Worm (Caenorhabditis elegans) whole organism, early embryonic: Measurements from ENCODE around the gene C56C10.9.

Source experiments
- B0310.2 ChIP-seq: sonication (generic microtip); optimal IDR thresholded peaks from 2 replicates; lab custom pipeline; 2016; ENCODE audit warnings: mild to moderate bottlenecking, missing genetic modification characterization, missing compliant biosample characterization
- F13C5.2 ChIP-seq: sonication (generic microtip); optimal IDR thresholded peaks from 2 replicates; lab custom pipeline; 2017; ENCODE audit warnings: mild to moderate bottlenecking, missing genetic modification characterization, inconsistent platforms, missing compliant biosample characterization
- aly-1 ChIP-seq: sonication (generic microtip); optimal IDR thresholded peaks from 2 replicates; lab custom pipeline; 2016; ENCODE audit warnings: missing genetic modification characterization, missing compliant biosample characterization
- ama-1 ChIP-seq: fragments of 150-350 bp; optimal IDR thresholded peaks from 2 replicates; lab custom pipeline; 2014
- ceh-13 ChIP-seq: fragments of 200-800 bp; sonication (Bioruptor generic); optimal IDR thresholded peaks from 2 replicates; lab custom pipeline; 2018; ENCODE audit warnings: mild to moderate bottlenecking, missing genetic modification characterization, missing compliant biosample characterization
- ceh-36 ChIP-seq: sonication (generic microtip); optimal IDR thresholded peaks from 2 replicates; lab custom pipeline; 2016; ENCODE audit warnings: missing genetic modification characterization, inconsistent platforms, missing compliant biosample characterization
- ets-7 ChIP-seq: sonication (generic microtip); optimal IDR thresholded peaks from 2 replicates; lab custom pipeline; 2016; ENCODE audit warnings: missing genotype, missing genetic modification characterization, missing compliant biosample characterization
- flt-1 ChIP-seq: fragments of 200-800 bp; sonication (Bioruptor generic); IDR thresholded peaks from 2 replicates; pipeline ENCODE4 v1.3.6; 2022; ENCODE audit warnings: missing genetic modification characterization, missing compliant biosample characterization
- hmbx-1 ChIP-seq: sonication (generic microtip); optimal IDR thresholded peaks from 2 replicates; lab custom pipeline; 2016; ENCODE audit warnings: mild to moderate bottlenecking, missing genetic modification characterization, missing compliant biosample characterization
- hmg-4 ChIP-seq: fragments of 200-800 bp; sonication (Bioruptor generic); optimal IDR thresholded peaks from 2 replicates; lab custom pipeline; 2018; ENCODE audit warnings: mild to moderate bottlenecking, missing genetic modification characterization, missing compliant biosample characterization
- hnd-1 ChIP-seq: sonication (generic microtip); optimal IDR thresholded peaks from 2 replicates; lab custom pipeline; 2016; ENCODE audit warnings: missing genetic modification characterization, missing compliant biosample characterization
- pes-1 ChIP-seq: fragments of 200-800 bp; sonication (Bioruptor generic); IDR thresholded peaks from 2 replicates; pipeline ENCODE4 v1.3.6; 2022; ENCODE audit warnings: missing genetic modification reagents, missing genetic modification characterization, missing compliant biosample characterization
- scrt-1 ChIP-seq: fragments of 200-800 bp; sonication (Bioruptor generic); IDR thresholded peaks from 2 replicates; pipeline ENCODE4 v1.3.6; 2022; ENCODE audit warnings: missing genetic modification characterization, missing compliant biosample characterization
- sea-1 ChIP-seq: fragments of 200-800 bp; sonication (Bioruptor generic); conservative IDR thresholded peaks from 2 replicates; pipeline ENCODE4 v1.3.6; 2022; ENCODE audit warnings: missing genetic modification characterization, missing compliant biosample characterization
- tbx-11 ChIP-seq: fragments of 200-800 bp; sonication (Bioruptor generic); IDR thresholded peaks from 2 replicates; pipeline ENCODE4 v1.3.6; 2022; ENCODE audit warnings: missing genetic modification characterization, missing compliant biosample characterization
- tbx-37 ChIP-seq: fragments of 200-800 bp; sonication (Bioruptor generic); conservative IDR thresholded peaks from 2 replicates; pipeline ENCODE4 v1.3.6; 2022; ENCODE audit warnings: missing genetic modification reagents, missing genetic modification characterization, missing compliant biosample characterization
- tra-4 ChIP-seq: sonication (generic microtip); optimal IDR thresholded peaks from 2 replicates; lab custom pipeline; 2017; ENCODE audit warnings: missing genetic modification characterization, missing compliant biosample characterization

The C56C10.9 gene

DNA sequence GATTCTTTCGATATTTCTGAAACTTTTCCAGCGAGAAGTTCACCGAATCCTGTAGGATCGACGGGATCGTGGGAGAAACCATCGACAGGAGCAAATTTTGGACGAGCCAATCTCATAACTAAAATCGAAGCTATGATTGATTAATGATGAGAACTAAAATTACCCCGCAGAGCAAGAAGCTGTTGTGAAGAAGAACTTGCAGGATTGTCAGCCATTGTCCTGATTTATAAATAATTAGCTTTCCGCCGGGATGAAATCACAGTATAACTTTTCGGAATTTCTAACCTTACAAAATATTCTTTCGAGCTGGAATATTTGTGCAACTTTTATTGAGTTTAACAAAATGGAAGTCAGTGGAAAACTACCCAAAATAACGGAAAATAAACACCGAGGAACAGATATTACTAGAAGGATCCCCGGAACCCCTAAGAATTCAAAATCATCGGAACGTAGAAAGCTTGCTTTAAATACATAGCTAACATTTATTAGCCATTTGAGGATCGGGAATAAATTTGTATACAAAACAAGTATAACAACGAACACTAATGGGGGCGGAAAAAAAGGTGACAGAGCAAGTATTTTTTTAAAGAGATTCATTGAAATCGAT is 4.8 kb downstream of the C56C10.9 start, which contains the start of gene C56C10.7:
Gene C56C10.7, minus strand, starts transcription at position 312 of the 607 bp plus-strand sequence.
- no peak for TF ChIP-seq pes-1 (GFP tag; lab: Robert Waterston, UW)
- TF ChIP-seq ets-7 (tag; lab: Kevin White, UChicago) = no peak
- TF ChIP-seq flt-1 (GFP tag; lab: Robert Waterston, UW) = no peak
- no peak for TF ChIP-seq ceh-13 (GFP tag; lab: Kevin White, UChicago)
- no peak for TF ChIP-seq sea-1 (GFP tag; lab: Robert Waterston, UW)
- no peak for TF ChIP-seq hnd-1
- TF ChIP-seq tra-4 (tag; lab: Kevin White, UChicago) = no peak
- TF ChIP-seq ceh-36 (tag; lab: Kevin White, UChicago) = no peak
- no peak for TF ChIP-seq scrt-1 (GFP tag; lab: Robert Waterston, UW)
- TF ChIP-seq ama-1 = no peak
- TF ChIP-seq tbx-11 (GFP tag; lab: Robert Waterston, UW) = no peak
- TF ChIP-seq aly-1 (tag; lab: Kevin White, UChicago) = no peak
- TF ChIP-seq B0310.2 (tag; lab: Kevin White, UChicago) = no peak
- no peak for TF ChIP-seq hmbx-1 (tag; lab: Kevin White, UChicago)
- no peak for TF ChIP-seq hmg-4 (GFP tag; lab: Kevin White, UChicago)

- TF ChIP-seq scrt-1 (GFP tag; lab: Robert Waterston, UW) = no peak
- TF ChIP-seq hmbx-1 (tag; lab: Kevin White, UChicago) = no peak
- TF ChIP-seq ceh-13 (GFP tag; lab: Kevin White, UChicago) = no peak
- no peak for TF ChIP-seq flt-1 (GFP tag; lab: Robert Waterston, UW)
- no peak for TF ChIP-seq pes-1 (GFP tag; lab: Robert Waterston, UW)
- TF ChIP-seq sea-1 (GFP tag; lab: Robert Waterston, UW) = no peak
- TF ChIP-seq tra-4 (tag; lab: Kevin White, UChicago) = no peak
- TF ChIP-seq ama-1 = no peak
- no peak for TF ChIP-seq ceh-36 (tag; lab: Kevin White, UChicago)
- TF ChIP-seq aly-1 (tag; lab: Kevin White, UChicago) = no peak
These were observed 9.4 kb downstream of the C56C10.9 start, which contains the start of gene C56C10.4 for ce11 chrII:6582758-6583157. Gene C56C10.4 (plus strand): TSS chrII:6583058.

DNA sequence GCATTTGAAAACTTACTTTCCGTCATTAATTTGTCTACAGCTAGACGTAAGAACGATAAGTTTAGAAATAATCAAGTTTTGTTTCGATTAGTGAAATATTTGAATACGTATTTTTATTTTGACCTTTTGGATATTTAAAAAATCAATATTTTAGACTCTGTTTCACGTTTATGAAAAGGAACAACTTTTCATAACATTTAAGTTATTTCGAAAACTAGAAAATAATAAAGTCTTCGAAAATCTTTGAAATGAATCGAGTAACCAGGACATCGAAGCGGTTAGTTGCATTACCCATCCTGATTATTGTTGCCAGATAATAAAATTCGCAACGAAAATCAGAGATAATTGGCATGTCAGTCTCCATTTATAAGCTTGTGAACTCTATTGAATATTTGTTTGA is 10.9 kb downstream of the C56C10.9 start, which contains the start of gene C56C10.6:
Gene C56C10.6, minus strand, starts transcription at position 101 of the 400 bp plus-strand sequence.
- TF ChIP-seq ets-7 (tag; lab: Kevin White, UChicago) = no peak
- TF ChIP-seq hmg-4 (GFP tag; lab: Kevin White, UChicago) = no peak
- no peak for TF ChIP-seq sea-1 (GFP tag; lab: Robert Waterston, UW)
- TF ChIP-seq ama-1 = no peak
- no peak for TF ChIP-seq tbx-11 (GFP tag; lab: Robert Waterston, UW)
- no peak for TF ChIP-seq hmbx-1 (tag; lab: Kevin White, UChicago)
- TF ChIP-seq tbx-37 (GFP tag; lab: Robert Waterston, UW) = no peak

ce11 chrII:6578378-6578777 is 13.8 kb downstream of the C56C10.9 start, which contains the start of gene sra-31:
Gene sra-31 (minus strand): TSS chrII:6578478.
- TF ChIP-seq tra-4 (tag; lab: Kevin White, UChicago) (no peak), F13C5.2 (tag; lab: Kevin White, UChicago) (no peak), ceh-13 (GFP tag; lab: Kevin White, UChicago) (no peak), aly-1 (tag; lab: Kevin White, UChicago) (no peak), ceh-36 (tag; lab: Kevin White, UChicago) (no peak), ets-7 (tag; lab: Kevin White, UChicago) (no peak), hmbx-1 (tag; lab: Kevin White, UChicago) (no peak), tbx-11 (GFP tag; lab: Robert Waterston, UW) (no peak), ama-1 (no peak), sea-1 (GFP tag; lab: Robert Waterston, UW) (no peak), hnd-1 (no peak), B0310.2 (tag; lab: Kevin White, UChicago) (no peak), pes-1 (GFP tag; lab: Robert Waterston, UW) (no peak), scrt-1 (GFP tag; lab: Robert Waterston, UW) (no peak)

DNA sequence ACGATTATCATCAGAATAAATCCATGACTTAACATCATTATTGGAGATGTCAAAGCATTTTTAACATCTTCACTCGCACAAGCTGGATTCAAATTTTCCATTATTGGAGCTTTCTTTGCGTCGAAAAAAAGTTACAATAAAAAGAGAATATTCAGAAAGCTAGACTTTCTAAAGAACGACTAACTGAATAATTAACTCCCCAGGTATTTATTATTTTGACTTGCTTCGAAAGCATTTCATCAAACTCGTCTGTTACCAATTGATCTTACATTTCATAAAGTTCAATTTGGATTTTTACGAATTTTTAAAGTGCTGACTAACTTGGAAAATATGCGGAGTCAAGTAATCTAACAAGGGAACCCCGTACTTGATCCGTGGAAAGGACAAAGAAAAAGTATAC is 16.5 kb downstream of the C56C10.9 start, which contains the start of gene sra-29:
Gene sra-29, minus strand, starts transcription at position 101 of the 400 bp plus-strand sequence.
- TF ChIP-seq hmg-4 (GFP tag; lab: Kevin White, UChicago) (no peak), F13C5.2 (tag; lab: Kevin White, UChicago) (no peak), B0310.2 (tag; lab: Kevin White, UChicago) (no peak), ceh-36 (tag; lab: Kevin White, UChicago) (no peak), flt-1 (GFP tag; lab: Robert Waterston, UW) (no peak), ama-1 (no peak), ceh-13 (GFP tag; lab: Kevin White, UChicago) (no peak), pes-1 (GFP tag; lab: Robert Waterston, UW) (no peak), aly-1 (tag; lab: Kevin White, UChicago) (no peak), hnd-1 (no peak), hmbx-1 (tag; lab: Kevin White, UChicago) (no peak)

DNA sequence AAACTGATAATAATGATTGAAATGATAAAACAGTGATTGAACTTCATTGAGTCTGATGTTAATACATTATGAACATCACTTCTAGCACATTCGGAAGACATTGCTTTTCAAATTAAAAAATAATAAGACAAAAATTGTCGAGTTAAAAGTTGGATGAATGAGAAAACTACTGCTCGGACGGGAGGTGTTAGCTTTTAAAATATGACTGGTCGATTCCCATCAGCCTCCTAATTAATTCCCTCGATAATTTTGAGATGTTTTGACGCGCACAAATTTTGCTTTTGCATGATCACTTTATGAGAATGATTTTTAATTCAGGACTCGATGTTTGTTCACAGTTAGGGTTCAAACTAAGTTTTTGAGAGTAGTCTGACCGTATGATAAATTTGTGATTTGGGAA is 18.5 kb downstream of the C56C10.9 start, which contains the start of gene sra-28:
Gene sra-28, minus strand, starts transcription at position 101 of the 400 bp plus-strand sequence.
- TF ChIP-seq ceh-13 (GFP tag; lab: Kevin White, UChicago) (no peak), F13C5.2 (tag; lab: Kevin White, UChicago) (no peak), hmbx-1 (tag; lab: Kevin White, UChicago) (no peak), pes-1 (GFP tag; lab: Robert Waterston, UW) (no peak), tbx-11 (GFP tag; lab: Robert Waterston, UW) (no peak), ama-1 (no peak)

ce11 chrII:6568707-6569106 is 23.4 kb downstream of the C56C10.9 start, which contains the start of gene sra-27:
Gene sra-27 (plus strand): TSS chrII:6569007.
- no peak for TF ChIP-seq tra-4 (tag; lab: Kevin White, UChicago)
- no peak for TF ChIP-seq scrt-1 (GFP tag; lab: Robert Waterston, UW)
- TF ChIP-seq ceh-13 (GFP tag; lab: Kevin White, UChicago) = no peak
- TF ChIP-seq F13C5.2 (tag; lab: Kevin White, UChicago) = no peak
- no peak for TF ChIP-seq flt-1 (GFP tag; lab: Robert Waterston, UW)
- no peak for TF ChIP-seq ama-1
- no peak for TF ChIP-seq B0310.2 (tag; lab: Kevin White, UChicago)
- no peak for TF ChIP-seq ets-7 (tag; lab: Kevin White, UChicago)
- no peak for TF ChIP-seq sea-1 (GFP tag; lab: Robert Waterston, UW)
- no peak for TF ChIP-seq hmg-4 (GFP tag; lab: Kevin White, UChicago)
- no peak for TF ChIP-seq pes-1 (GFP tag; lab: Robert Waterston, UW)
- TF ChIP-seq tbx-37 (GFP tag; lab: Robert Waterston, UW) = no peak
- no peak for TF ChIP-seq ceh-36 (tag; lab: Kevin White, UChicago)
- TF ChIP-seq tbx-11 (GFP tag; lab: Robert Waterston, UW) = no peak
